Fruit fly (Drosophila melanogaster) whole organism, embryonic: Measurements from ENCODE around the gene CG14982.

Source experiments
- Atf-2 ChIP-seq: fragments of 200-800 bp; sonication (Bioruptor generic); optimal IDR thresholded peaks from 2 replicates; lab custom pipeline; 2016; ENCODE audit warnings: missing biosample characterization, missing genetic modification characterization
- Atf6 ChIP-seq: fragments of 200-800 bp; sonication (Bioruptor generic); IDR thresholded peaks from 2 replicates; pipeline ENCODE4 v1.3.6; 2022; ENCODE audit warnings: missing biosample characterization, missing genetic modification characterization
- Awh ChIP-seq: fragments of 200-800 bp; sonication (Bioruptor generic); IDR thresholded peaks from 2 replicates; pipeline ENCODE4, ENCODE4 v1.3.6; 2022; ENCODE audit warnings: missing biosample characterization, missing genetic modification characterization
- C15 ChIP-seq: fragments of 200-800 bp; sonication (Bioruptor generic); IDR thresholded peaks from 3 replicates; pipeline ENCODE4 v1.3.6; 2022; ENCODE audit warnings: missing biosample characterization, missing genetic modification characterization
- CG1024 ChIP-seq: fragments of 200-800 bp; sonication (Bioruptor generic); IDR thresholded peaks from 2 replicates; pipeline ENCODE4 v1.3.6; 2022; ENCODE audit warnings: missing biosample characterization, missing genetic modification characterization
- CG12219 ChIP-seq: fragments of 200-800 bp; sonication (Bioruptor generic); optimal IDR thresholded peaks from 3 replicates; lab custom pipeline; 2018; ENCODE audit warnings: missing biosample characterization, mild to moderate bottlenecking, missing genetic modification characterization
- CG13287 ChIP-seq: fragments of 200-800 bp; sonication (Bioruptor generic); IDR thresholded peaks from 2 replicates; pipeline ENCODE4 v1.3.6; 2022; ENCODE audit warnings: missing biosample characterization, missing genetic modification characterization; ENCODE audit not compliant: partially characterized antibody
- CG13296 ChIP-seq: fragments of 200-800 bp; sonication (Bioruptor generic); optimal IDR thresholded peaks from 3 replicates; lab custom pipeline; 2018; ENCODE audit warnings: missing biosample characterization, mild to moderate bottlenecking, missing genetic modification characterization
- CG13624 ChIP-seq: fragments of 200-800 bp; sonication (Bioruptor generic); optimal IDR thresholded peaks from 2 replicates; lab custom pipeline; 2016; ENCODE audit warnings: missing biosample characterization, missing genetic modification characterization
- CG14667 ChIP-seq: fragments of 200-800 bp; sonication (Bioruptor generic); IDR thresholded peaks from 2 replicates; pipeline ENCODE4 v1.3.6; 2022; ENCODE audit warnings: missing biosample characterization, missing genetic modification characterization
- CG15696 ChIP-seq: fragments of 200-800 bp; sonication (Bioruptor generic); optimal IDR thresholded peaks from 2 replicates; lab custom pipeline; 2019; ENCODE audit warnings: missing biosample characterization, mild to moderate bottlenecking, missing genetic modification characterization, moderate library complexity
- CG17186 ChIP-seq: fragments of 200-800 bp; sonication (Bioruptor generic); optimal IDR thresholded peaks from 3 replicates; lab custom pipeline; 2017; ENCODE audit warnings: missing biosample characterization, missing genetic modification reagents, missing genetic modification characterization
- CG17359 ChIP-seq: fragments of 200-800 bp; sonication (Bioruptor generic); optimal IDR thresholded peaks from 3 replicates; lab custom pipeline; 2018; ENCODE audit warnings: missing biosample characterization, mild to moderate bottlenecking, missing genetic modification characterization, moderate library complexity
- CG17802 ChIP-seq: fragments of 200-800 bp; sonication (Bioruptor generic); optimal IDR thresholded peaks from 2 replicates; lab custom pipeline; 2018; ENCODE audit warnings: missing biosample characterization, mild to moderate bottlenecking, missing genetic modification characterization, moderate library complexity
- CG18262 ChIP-seq: fragments of 200-800 bp; optimal IDR thresholded peaks from 3 replicates; lab custom pipeline; 2019; ENCODE audit warnings: missing biosample characterization, mild to moderate bottlenecking, missing genetic modification characterization, moderate library complexity
- CG18619 ChIP-seq: fragments of 200-800 bp; sonication (Bioruptor generic); optimal IDR thresholded peaks from 3 replicates; lab custom pipeline; 2017; ENCODE audit warnings: missing biosample characterization, mild to moderate bottlenecking, missing genetic modification characterization
- CG31441 ChIP-seq: fragments of 200-800 bp; sonication (Bioruptor generic); IDR thresholded peaks from 2 replicates; pipeline ENCODE4 v1.3.6; 2022; ENCODE audit warnings: missing biosample characterization, missing genetic modification characterization
- CG32532 ChIP-seq: fragments of 200-800 bp; sonication (Bioruptor generic); IDR thresholded peaks from 2 replicates; pipeline ENCODE4 v1.3.6; 2022; ENCODE audit warnings: missing biosample characterization, missing genetic modification characterization
- CG4404 ChIP-seq: fragments of 200-800 bp; sonication (Bioruptor generic); IDR thresholded peaks from 2 replicates; pipeline ENCODE4 v1.3.6; 2022; ENCODE audit warnings: missing biosample characterization, missing genetic modification characterization
- CG6175 ChIP-seq: fragments of 200-800 bp; sonication (Bioruptor generic); IDR thresholded peaks from 3 replicates; pipeline ENCODE4 v1.3.6; 2022; ENCODE audit warnings: missing biosample characterization, missing genetic modification characterization
- CG6813 ChIP-seq: fragments of 200-800 bp; sonication (Bioruptor generic); optimal IDR thresholded peaks from 2 replicates; lab custom pipeline; 2017; ENCODE audit warnings: missing biosample characterization, missing genetic modification characterization, mild to moderate bottlenecking, moderate library complexity, missing genetic modification reagents
- CG8944 ChIP-seq: fragments of 200-800 bp; sonication (Bioruptor generic); optimal IDR thresholded peaks from 3 replicates; lab custom pipeline; 2016; ENCODE audit warnings: missing biosample characterization, missing genetic modification characterization
- CG9609 ChIP-seq: fragments of 200-800 bp; sonication (Bioruptor generic); optimal IDR thresholded peaks from 3 replicates; lab custom pipeline; 2016; ENCODE audit warnings: missing biosample characterization, missing genetic modification characterization
- CG9817 ChIP-seq: fragments of 200-800 bp; sonication (Bioruptor generic); optimal IDR thresholded peaks from 2 replicates; lab custom pipeline; 2018; ENCODE audit warnings: missing biosample characterization, mild to moderate bottlenecking, missing genetic modification characterization, moderate library complexity
- Doc3 ChIP-seq: fragments of 200-800 bp; sonication (Bioruptor generic); IDR thresholded peaks from 3 replicates; pipeline ENCODE4 v1.3.6; 2022; ENCODE audit warnings: missing biosample characterization, missing genetic modification characterization; ENCODE audit not compliant: partially characterized antibody
- E2f1 ChIP-seq: fragments of 200-800 bp; sonication (Bioruptor generic); IDR thresholded peaks from 2 replicates; pipeline ENCODE4 v1.3.6; 2022; ENCODE audit warnings: missing biosample characterization, missing genetic modification characterization
- Elba2 ChIP-seq: fragments of 200-800 bp; sonication (Bioruptor generic); optimal IDR thresholded peaks from 3 replicates; lab custom pipeline; 2016; ENCODE audit warnings: missing biosample characterization, missing genetic modification characterization
- Hand ChIP-seq: fragments of 200-800 bp; sonication (Bioruptor generic); optimal IDR thresholded peaks from 2 replicates; lab custom pipeline; 2017; ENCODE audit warnings: mild to moderate bottlenecking, missing biosample characterization, missing genetic modification reagents, missing genetic modification characterization
- HmgZ ChIP-seq: fragments of 200-800 bp; sonication (Bioruptor generic); optimal IDR thresholded peaks from 2 replicates; lab custom pipeline; 2018; ENCODE audit warnings: missing biosample characterization, mild to moderate bottlenecking, missing genetic modification characterization
- Hmr ChIP-seq: fragments of 200-800 bp; sonication (Bioruptor generic); optimal IDR thresholded peaks from 3 replicates; lab custom pipeline; 2017; ENCODE audit warnings: mild to moderate bottlenecking, missing biosample characterization, missing genetic modification reagents, missing genetic modification characterization
- Hr39 ChIP-seq: fragments of >200 bp; optimal IDR thresholded peaks from 2 replicates; lab custom pipeline; 2017
- MBD-R2 ChIP-seq: fragments of 200-800 bp; sonication (Bioruptor generic); IDR thresholded peaks from 2 replicates; pipeline ENCODE4 v1.3.6; 2022; ENCODE audit warnings: missing biosample characterization, missing genetic modification characterization
- Mrtf ChIP-seq: fragments of 200-800 bp; sonication (Bioruptor generic); IDR thresholded peaks from 3 replicates; pipeline ENCODE4 v1.3.6; 2022; ENCODE audit warnings: missing biosample characterization, missing genetic modification characterization
- NK7.1 ChIP-seq: fragments of 200-800 bp; sonication (Bioruptor generic); optimal IDR thresholded peaks from 3 replicates; lab custom pipeline; 2016; ENCODE audit warnings: missing biosample characterization, missing genetic modification characterization
- Oaz ChIP-seq: fragments of 200-800 bp; sonication (Bioruptor generic); IDR thresholded peaks from 2 replicates; pipeline ENCODE4 v1.3.6; 2022; ENCODE audit warnings: missing biosample characterization, missing genetic modification characterization
- Oli ChIP-seq: fragments of 200-800 bp; sonication (Bioruptor generic); optimal IDR thresholded peaks from 2 replicates; lab custom pipeline; 2018; ENCODE audit warnings: missing biosample characterization, mild to moderate bottlenecking, missing genetic modification characterization, moderate library complexity
- Optix ChIP-seq: fragments of 200-800 bp; sonication (Bioruptor generic); IDR thresholded peaks from 3 replicates; pipeline ENCODE4 v1.3.6; 2022; ENCODE audit warnings: missing biosample characterization, missing genetic modification characterization
- Sox102F ChIP-seq: fragments of 200-800 bp; sonication (Bioruptor generic); optimal IDR thresholded peaks from 2 replicates; lab custom pipeline; 2018; ENCODE audit warnings: missing biosample characterization, mild to moderate bottlenecking, missing genetic modification characterization, moderate library complexity
- Sry-β ChIP-seq: fragments of 200-800 bp; sonication (Bioruptor generic); optimal IDR thresholded peaks from 2 replicates; lab custom pipeline; 2018; ENCODE audit warnings: missing biosample characterization, mild to moderate bottlenecking, missing genetic modification characterization, moderate library complexity
- YL-1 ChIP-seq: fragments of 200-800 bp; sonication (Bioruptor generic); optimal IDR thresholded peaks from 3 replicates; lab custom pipeline; 2017; ENCODE audit warnings: missing biosample characterization, mild to moderate bottlenecking, missing genetic modification characterization
- dan ChIP-seq: fragments of 200-800 bp; sonication (Bioruptor generic); IDR thresholded peaks from 2 replicates; pipeline ENCODE4 v1.3.6; 2022; ENCODE audit warnings: missing biosample characterization, missing genetic modification characterization
- dm ChIP-seq: fragments of 200-800 bp; sonication (Bioruptor generic); optimal IDR thresholded peaks from 3 replicates; lab custom pipeline; 2016; ENCODE audit warnings: missing biosample characterization, missing genetic modification characterization
- fd3F ChIP-seq: fragments of 200-800 bp; sonication (Bioruptor generic); optimal IDR thresholded peaks from 2 replicates; lab custom pipeline; 2018; ENCODE audit warnings: missing biosample characterization, mild to moderate bottlenecking, missing genetic modification characterization, moderate library complexity
- lab ChIP-seq: fragments of 200-800 bp; sonication (Bioruptor generic); optimal IDR thresholded peaks from 3 replicates; lab custom pipeline; 2017; ENCODE audit warnings: missing biosample characterization, missing genetic modification characterization, mild to moderate bottlenecking, moderate library complexity, missing genetic modification reagents
- nerfin-2 ChIP-seq: fragments of 200-800 bp; sonication (Bioruptor generic); IDR thresholded peaks from 2 replicates; pipeline ENCODE4 v1.3.6; 2022; ENCODE audit warnings: missing biosample characterization, missing genetic modification characterization; ENCODE audit not compliant: partially characterized antibody
- run ChIP-seq: fragments of 200-800 bp; sonication (Bioruptor generic); optimal IDR thresholded peaks from 3 replicates; lab custom pipeline; 2018; ENCODE audit warnings: missing biosample characterization, mild to moderate bottlenecking, missing genetic modification characterization
- schlank ChIP-seq: fragments of 200-800 bp; sonication (Bioruptor generic); optimal IDR thresholded peaks from 2 replicates; lab custom pipeline; 2018; ENCODE audit warnings: missing biosample characterization, mild to moderate bottlenecking, missing genetic modification characterization
- sim ChIP-seq: fragments of 200-800 bp; sonication (Bioruptor generic); IDR thresholded peaks from 2 replicates; pipeline ENCODE4 v1.3.6; 2022; ENCODE audit warnings: missing biosample characterization, missing genetic modification characterization
- sug ChIP-seq: fragments of 200-800 bp; optimal IDR thresholded peaks from 2 replicates; lab custom pipeline; 2019; ENCODE audit warnings: missing biosample characterization, mild to moderate bottlenecking, missing genetic modification characterization, moderate library complexity
- tup ChIP-seq: fragments of 200-800 bp; sonication (Bioruptor generic); optimal IDR thresholded peaks from 2 replicates; lab custom pipeline; 2016; ENCODE audit warnings: missing biosample characterization, mild to moderate bottlenecking, missing genetic modification characterization, moderate library complexity

CG14982 gene

DNA sequence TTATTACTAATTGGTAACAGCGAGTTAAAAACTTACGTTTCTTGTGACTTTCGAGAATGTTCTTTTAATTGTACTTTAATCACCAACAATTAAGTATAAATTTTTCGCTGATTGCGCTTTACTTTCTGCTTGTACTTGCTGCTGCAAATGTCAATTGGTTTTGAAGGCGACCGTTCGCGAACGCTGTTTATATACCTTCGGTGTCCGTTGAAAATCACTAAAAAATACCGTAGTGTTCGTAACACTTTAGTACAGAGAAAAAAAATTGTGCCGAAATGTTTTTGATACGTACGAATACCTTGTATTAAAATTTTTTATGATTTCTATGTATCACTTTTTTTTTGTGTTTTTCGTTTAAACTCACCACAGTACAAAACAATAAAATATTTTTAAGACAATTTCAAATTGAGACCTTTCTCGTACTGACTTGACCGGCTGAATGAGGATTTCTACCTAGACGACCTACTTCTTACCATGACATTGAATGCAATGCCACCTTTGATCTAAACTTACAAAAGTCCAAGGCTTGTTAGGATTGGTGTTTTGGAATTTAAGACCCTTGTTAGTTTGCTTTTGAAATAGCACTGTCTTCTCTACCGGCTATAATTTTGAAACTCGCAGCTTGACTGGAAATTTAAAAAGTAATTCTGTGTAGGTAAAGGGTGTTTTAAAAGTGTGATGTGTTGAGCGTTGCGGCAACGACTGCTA, 39.9 kb upstream of the CG14982 start, which contains the start of gene Ubi-p63E (continued):
- TF ChIP-seq CG6175 (no peak), Sox102F (GFP tag; lab: Kevin White, UChicago) (no peak), fd3F (peak; percentile 24), CG8944 (GFP tag; lab: Kevin White, UChicago) (peak; percentile 52), dm (peak; percentile 57), lab (GFP tag; lab: Kevin White, UChicago) (peak; percentile 55), run (no peak), Mrtf (no peak), nerfin-2 (GFP tag; lab: Robert Waterston, UW) (no peak), MBD-R2 (GFP tag; lab: Robert Waterston, UW) (no peak), Sry-β (GFP tag; lab: Kevin White, UChicago) (no peak), CG9609 (GFP tag; lab: Kevin White, UChicago) (peak; percentile 65), Optix (GFP tag; lab: Robert Waterston, UW) (no peak), NK7.1 (GFP tag; lab: Kevin White, UChicago) (peak; percentile 44), CG17186 (GFP tag; lab: Kevin White, UChicago) (no peak), CG1024 (no peak), dan (GFP tag; lab: Robert Waterston, UW) (no peak), CG12219 (GFP tag; lab: Kevin White, UChicago) (peak; percentile 48), CG4404 (GFP tag; lab: Robert Waterston, UW) (no peak), Awh (GFP tag; lab: Robert Waterston, UW) (no peak), C15 (no peak), Oli (tag; lab: Kevin White, UChicago) (peak; percentile 55), CG18262 (tag; lab: Kevin White, UChicago) (peak; percentile 69), Oaz (no peak), CG13296 (peak; percentile 43), CG32532 (GFP tag; lab: Robert Waterston, UW) (no peak), CG17802 (no peak), HmgZ (tag; lab: Kevin White, UChicago) (peak; percentile 60), CG15696 (peak; percentile 59), Hr39 (lab: Kevin White, UChicago) (no peak), sim (no peak), tup (no peak), CG18619 (GFP tag; lab: Kevin White, UChicago) (peak; percentile 50), Doc3 (no peak), CG6813 (GFP tag; lab: Kevin White, UChicago) (peak; percentile 32), sug (tag; lab: Kevin White, UChicago) (peak; percentile 12), CG31441 (no peak), Atf-2 (GFP tag; lab: Kevin White, UChicago) (peak; percentile 60), CG13624 (GFP tag; lab: Kevin White, UChicago) (peak; percentile 56), Hmr (peak; percentile 46), Elba2 (no peak), CG17359 (tag; lab: Kevin White, UChicago) (peak; percentile 51), CG14667 (GFP tag; lab: Robert Waterston, UW) (no peak), Atf6 (GFP tag; lab: Robert Waterston, UW) (no peak), Hand (GFP tag; lab: Kevin White, UChicago) (no peak), CG13287 (no peak), schlank (no peak), CG9817 (tag; lab: Kevin White, UChicago) (peak; percentile 63), E2f1 (GFP tag; lab: Robert Waterston, UW) (no peak), YL-1 (GFP tag; lab: Kevin White, UChicago) (peak; percentile 86)
